Fruit fly (Drosophila melanogaster) whole organism: ENCODE data around the gene CG17650.

Experiments used
- CG8478 ChIP-seq: fragments of >200 bp; optimal IDR thresholded peaks from 2 replicates; lab custom pipeline; 2018; ENCODE audit warnings: inconsistent platforms
- Dll ChIP-seq: fragments of >200 bp; optimal IDR thresholded peaks from 2 replicates; lab custom pipeline; 2017
- EcR ChIP-seq, 2 experiments: fragments of >200 bp; optimal IDR thresholded peaks; 2 replicates each; lab custom pipeline; 2017; ENCODE audit warnings: missing biosample characterization in 2 of 2, missing genetic modification characterization in 2 of 2, missing genetic modification reagents in 2 of 2
- pan ChIP-seq: fragments of >200 bp; optimal IDR thresholded peaks from 2 replicates; lab custom pipeline; 2017
- psq ChIP-seq: fragments of >200 bp; optimal IDR thresholded peaks from 2 replicates; lab custom pipeline; 2017
- usp ChIP-seq: fragments of >200 bp; optimal IDR thresholded peaks from 2 replicates; lab custom pipeline; 2017; ENCODE audit warnings: missing biosample characterization, missing genetic modification characterization, mixed read lengths

CG17650 gene

DNA sequence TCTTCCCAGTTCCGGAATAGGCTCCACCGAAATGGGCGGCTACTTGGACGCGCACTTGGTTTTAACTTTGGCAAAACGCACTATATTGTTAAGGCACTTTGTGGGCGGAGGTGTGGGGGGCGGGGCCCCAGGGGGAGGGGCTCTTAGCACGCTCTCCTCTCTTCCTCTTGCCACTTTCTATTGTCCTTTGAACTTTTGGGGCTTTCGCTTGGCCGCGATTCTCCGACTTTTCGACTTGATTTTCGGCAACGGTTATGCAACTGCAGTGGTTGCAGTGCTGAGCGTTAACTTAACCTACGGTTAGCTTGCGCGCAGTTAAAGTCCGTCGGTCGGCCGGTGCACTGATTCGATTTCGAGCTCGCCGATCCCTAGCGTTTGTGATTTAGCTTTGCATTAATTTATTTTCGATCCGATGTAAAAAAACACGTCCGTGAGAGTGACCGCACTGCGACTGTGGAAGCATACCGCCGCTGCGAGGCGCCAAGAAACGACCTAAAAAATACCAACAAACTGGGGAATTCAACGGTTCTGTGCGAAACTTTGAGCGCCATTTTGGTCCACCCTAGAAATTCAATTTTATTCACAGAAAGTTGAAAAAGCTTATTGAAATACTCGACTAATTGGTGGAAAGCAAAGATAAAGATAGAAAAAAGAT is 34.8 kb downstream of the CG17650 start, which contains the start of gene Rim2:
Gene Rim2 (minus strand): TSS at position 452 of the 655 bp plus-strand sequence.
- no peak for TF ChIP-seq EcR (GFP tag; optimal IDR thresholded peaks at IDR 0.05; lab: Kevin White, UChicago)
- TF ChIP-seq usp, result no peak
- no peak for TF ChIP-seq psq (lab: Kevin White, UChicago)
- no peak for TF ChIP-seq Dll (lab: Kevin White, UChicago)
- no peak for TF ChIP-seq CG8478 (lab: Kevin White, UChicago)
- no peak for TF ChIP-seq pan (lab: Kevin White, UChicago)

DNA sequence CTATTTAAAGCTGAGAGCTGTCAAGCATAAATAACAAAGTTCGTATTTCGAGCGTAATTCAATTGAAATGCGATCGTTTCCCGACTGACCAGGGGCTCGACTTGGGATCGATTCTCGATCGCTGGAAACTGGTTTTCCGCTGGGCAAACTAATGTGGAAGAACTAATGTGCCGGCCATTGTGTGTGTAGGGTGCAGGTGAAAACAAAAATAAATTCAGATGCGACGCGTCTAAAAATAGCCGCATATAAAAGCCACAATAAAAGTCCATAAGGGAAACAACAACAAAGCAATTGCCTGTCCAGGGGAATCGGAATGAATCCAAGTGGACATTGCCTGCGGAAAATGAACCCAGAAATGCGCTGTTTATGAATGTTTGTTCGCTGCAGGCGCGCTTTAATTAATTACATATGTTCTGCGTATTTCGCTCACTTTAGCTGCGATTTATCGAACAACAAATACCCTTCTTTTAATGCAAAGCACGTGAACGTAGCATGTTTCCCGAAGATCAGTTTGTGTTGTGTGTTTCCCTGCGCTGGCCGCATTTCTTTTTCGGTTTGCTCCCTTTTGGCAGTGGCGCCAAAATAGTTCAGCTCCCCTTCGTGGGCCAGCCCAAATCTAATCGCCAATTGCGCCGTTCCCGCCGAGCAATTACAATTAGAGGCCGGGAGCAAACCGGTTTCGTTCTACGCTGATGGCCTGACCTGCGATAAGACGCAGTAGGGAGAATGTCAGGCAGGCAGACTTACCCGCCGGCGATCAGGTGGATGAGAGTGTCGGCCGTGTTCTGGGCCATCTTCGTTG is 35.6 kb downstream of the CG17650 start:
- no peak for TF ChIP-seq psq (lab: Kevin White, UChicago)
- no peak for TF ChIP-seq EcR (GFP tag; optimal IDR thresholded peaks at IDR 0.05; lab: Kevin White, UChicago)
- no peak for TF ChIP-seq CG8478 (lab: Kevin White, UChicago)
- TF ChIP-seq usp, result no peak
- TF ChIP-seq Dll (lab: Kevin White, UChicago), result no peak
- TF ChIP-seq pan (lab: Kevin White, UChicago), result no peak

DNA sequence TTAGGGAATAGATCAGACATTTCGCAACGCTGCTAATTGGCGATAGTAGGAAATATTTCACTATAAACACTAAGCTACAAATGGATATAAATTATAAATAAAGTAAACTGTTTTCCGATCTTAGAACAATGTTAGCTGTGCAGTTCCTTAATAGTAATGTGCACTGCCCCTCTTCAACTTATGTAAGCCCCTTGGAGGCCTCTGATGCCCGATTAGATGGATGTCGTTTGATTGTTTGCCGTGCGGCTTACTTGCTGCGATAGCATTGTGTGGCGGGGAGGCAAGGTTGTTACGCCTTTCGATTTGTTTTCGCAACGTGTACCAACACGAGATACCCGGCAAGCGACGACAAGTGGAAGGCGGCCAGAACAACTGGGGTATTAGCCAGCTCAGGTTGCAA is 36.6 kb downstream of the CG17650 start:
- no peak for TF ChIP-seq psq (lab: Kevin White, UChicago)

DNA sequence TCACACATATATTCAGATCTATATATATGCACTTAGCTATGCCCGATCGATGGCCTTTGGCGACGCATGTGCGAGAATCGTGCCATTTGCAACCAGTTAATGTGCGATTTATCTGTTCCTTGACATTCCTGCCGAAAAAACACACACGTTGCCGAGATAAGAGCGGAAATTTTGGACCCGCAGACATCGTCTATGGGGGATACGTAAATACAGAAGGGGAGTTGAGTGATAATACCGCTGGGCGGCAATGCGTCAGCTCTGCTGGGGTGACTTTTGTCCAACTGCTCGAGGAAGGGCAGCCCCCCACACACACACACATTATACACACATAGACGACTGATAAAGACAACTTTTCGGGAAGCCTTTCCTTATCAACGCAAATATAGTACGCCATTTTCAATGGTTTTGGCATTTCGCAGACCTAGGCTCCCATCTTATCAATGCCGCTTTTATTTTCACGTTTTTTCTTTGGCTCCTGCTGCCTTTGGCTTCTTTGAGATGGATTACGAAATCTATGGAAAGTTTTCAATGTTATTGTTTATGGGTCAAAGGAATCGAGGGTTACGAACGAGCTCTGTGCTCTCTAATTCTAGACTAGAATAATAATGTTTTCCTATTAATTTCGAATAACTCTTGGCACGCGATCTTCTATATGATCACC is 37.9 kb downstream of the CG17650 start:
- TF ChIP-seq CG8478 (lab: Kevin White, UChicago) (no peak), pan (lab: Kevin White, UChicago) (no peak), usp (no peak), Dll (lab: Kevin White, UChicago) (no peak), psq (lab: Kevin White, UChicago) (no peak), EcR (GFP tag; optimal IDR thresholded peaks at IDR 0.05; lab: Kevin White, UChicago) (no peak)

DNA sequence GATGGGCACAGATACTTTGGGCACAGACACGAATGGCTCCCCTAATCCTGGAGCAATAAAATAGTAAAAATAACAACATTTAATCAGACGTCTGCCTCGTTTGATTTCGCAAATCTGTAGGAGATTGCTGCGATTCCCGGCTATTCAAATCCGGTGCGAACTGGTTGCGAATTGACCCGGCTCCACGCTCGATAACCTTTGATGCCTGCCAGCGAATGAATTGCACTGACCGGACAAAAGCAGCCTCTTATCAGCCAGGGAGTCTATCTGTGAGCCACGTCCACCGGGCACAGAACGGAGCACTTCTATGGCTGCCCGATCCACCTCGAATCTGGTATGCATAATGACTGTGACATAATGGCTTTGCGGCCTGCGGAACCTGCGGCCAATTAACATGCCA is 38.9 kb downstream of the CG17650 start:
- TF ChIP-seq CG8478 (lab: Kevin White, UChicago) (no peak), usp (no peak), pan (lab: Kevin White, UChicago) (no peak)

DNA sequence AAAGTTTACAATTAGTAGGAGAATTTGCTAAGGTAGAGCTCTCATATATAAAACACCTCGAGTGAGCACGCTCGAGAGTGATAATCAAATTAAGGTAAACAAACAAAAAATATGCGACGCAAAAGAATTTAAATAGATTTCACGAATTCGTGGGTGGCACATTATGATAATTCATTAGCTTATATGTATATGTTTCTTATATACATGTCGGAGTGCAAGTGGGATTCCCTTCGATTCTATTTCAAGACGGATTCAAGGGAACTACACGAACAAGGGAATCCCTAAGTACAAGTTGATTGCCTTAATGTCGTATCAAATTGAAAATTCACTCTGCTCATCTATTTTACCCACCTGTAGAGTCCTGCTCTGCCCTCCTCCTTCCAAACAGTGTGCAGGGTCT is 41.6 kb downstream of the CG17650 start:
- TF ChIP-seq usp (no peak), Dll (lab: Kevin White, UChicago) (no peak), CG8478 (lab: Kevin White, UChicago) (no peak), pan (lab: Kevin White, UChicago) (no peak), psq (lab: Kevin White, UChicago) (no peak), EcR (GFP tag; optimal IDR thresholded peaks at IDR 0.05; lab: Kevin White, UChicago) (no peak)

DNA sequence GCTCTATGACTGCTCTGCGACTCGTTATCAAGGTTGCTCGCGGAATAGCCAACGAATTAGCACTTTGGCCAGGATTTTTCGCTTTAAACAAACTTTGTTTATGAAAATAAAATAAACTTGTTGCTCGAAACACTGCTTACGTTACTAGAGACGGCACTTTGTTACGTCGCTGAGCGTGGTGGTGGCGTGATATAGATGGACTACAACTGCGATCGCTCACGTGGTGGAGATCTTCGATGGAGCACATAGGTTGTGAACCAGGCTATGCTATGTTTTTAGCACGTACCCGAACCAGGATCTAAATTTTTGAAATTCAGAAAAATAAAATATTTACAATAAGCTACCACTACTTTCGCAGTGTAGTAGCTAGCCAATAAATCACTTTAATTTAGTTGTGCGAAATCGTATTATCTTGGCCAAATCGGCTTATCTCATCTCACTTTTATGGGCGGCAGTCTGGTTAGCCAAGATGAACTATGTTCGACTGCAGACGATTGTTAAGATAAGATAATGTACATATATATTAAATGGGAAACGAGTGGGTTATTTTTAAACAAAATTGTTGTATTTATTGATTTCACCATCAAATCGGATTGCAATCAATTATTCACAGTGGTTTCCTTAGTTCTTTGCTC is 43.1 kb downstream of the CG17650 start, which contains the start of gene frtz:
Gene frtz (minus strand): TSS at position 153 of the 635 bp plus-strand sequence.
- TF ChIP-seq Dll (lab: Kevin White, UChicago), result no peak
- no peak for TF ChIP-seq psq (lab: Kevin White, UChicago)
- no peak for TF ChIP-seq EcR (GFP tag; optimal IDR thresholded peaks at IDR 0.05; lab: Kevin White, UChicago)
- TF ChIP-seq usp, result no peak
- no peak for TF ChIP-seq pan (lab: Kevin White, UChicago)
- TF ChIP-seq CG8478 (lab: Kevin White, UChicago), result no peak

DNA sequence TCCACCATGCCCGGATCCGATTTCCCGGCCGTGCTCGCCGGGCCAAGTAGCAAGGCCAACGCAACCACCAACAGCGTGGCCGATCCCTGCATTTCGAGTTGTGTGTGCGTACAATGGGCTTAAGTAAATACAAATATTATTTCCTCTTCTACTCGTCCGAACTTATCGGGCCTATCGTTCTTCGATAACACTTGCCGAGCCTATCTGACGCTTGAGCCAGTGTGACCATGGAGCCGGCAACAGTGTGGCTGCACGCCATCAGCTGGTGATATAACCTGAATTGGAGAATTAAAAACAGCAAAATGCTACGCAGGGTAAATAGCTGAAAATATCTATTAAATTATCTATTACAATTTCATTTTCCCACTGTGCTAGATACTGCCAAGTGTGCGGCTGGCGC is 48.7 kb downstream of the CG17650 start, which contains the start of the genes CG17660 and mRpL48:
Gene CG17660 (minus strand): TSS at position 198 of the 400 bp plus-strand sequence.
Gene mRpL48 (plus strand): TSS at position 239 of the 400 bp plus-strand sequence.
- TF ChIP-seq psq (lab: Kevin White, UChicago) (no peak), usp (no peak), CG8478 (lab: Kevin White, UChicago) (no peak), pan (lab: Kevin White, UChicago) (no peak), Dll (lab: Kevin White, UChicago) (no peak), EcR (GFP tag; optimal IDR thresholded peaks at IDR 0.05; lab: Kevin White, UChicago) (no peak)

DNA sequence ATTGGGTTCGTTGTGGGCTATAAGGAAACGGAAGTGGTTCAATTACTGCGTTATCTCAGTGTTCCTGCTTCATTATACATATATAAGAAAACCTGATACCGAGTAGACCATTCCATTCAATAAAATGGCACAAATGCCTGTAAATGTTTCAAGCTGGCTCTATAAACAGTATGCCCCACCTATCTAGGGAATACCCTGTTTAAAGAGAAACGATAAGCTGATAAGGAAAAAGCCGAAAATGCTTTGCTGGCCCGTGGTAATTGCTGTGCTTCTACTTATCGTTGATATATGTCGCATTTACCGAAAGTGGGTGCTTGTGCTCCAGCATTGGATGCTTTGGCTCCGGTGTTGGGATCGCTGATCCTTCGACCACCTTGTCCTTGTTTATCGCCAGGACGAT is 49.6 kb downstream of the CG17650 start:
- no peak for TF ChIP-seq EcR (GFP tag; optimal IDR thresholded peaks at IDR 0.05; lab: Kevin White, UChicago)
- no peak for TF ChIP-seq CG8478 (lab: Kevin White, UChicago)
- no peak for TF ChIP-seq psq (lab: Kevin White, UChicago)
- TF ChIP-seq usp, result no peak
- no peak for TF ChIP-seq pan (lab: Kevin White, UChicago)
- no peak for TF ChIP-seq Dll (lab: Kevin White, UChicago)
